Worm (Caenorhabditis elegans): ENCODE measurements around the gene M04D8.5.

DNA sequence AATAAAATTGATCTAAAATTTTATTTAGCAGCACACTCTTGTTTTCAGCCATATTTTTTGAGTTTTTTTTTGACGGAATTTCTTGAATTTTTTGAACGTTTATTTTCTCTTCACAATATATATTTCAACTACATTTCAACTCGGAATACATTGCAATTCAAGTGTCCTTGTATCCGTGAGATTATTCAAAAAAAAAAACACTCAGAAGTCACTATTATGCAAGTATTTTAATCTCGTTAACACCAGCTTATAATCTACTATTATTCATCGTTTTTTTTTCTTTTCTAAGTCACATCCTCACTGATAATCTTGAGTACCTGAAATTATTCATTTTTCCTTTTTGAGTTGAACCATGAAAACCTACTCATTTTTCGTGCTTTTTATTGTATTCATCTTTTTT is 9.7 kb downstream of the M04D8.5 start, which contains the start of gene ins-21:
- TF ChIP-seq ceh-36 (tag; optimal IDR thresholded peaks at IDR 0.05) (no peak), flt-1 (GFP tag; IDR thresholded peaks at IDR 0.05) (no peak), sea-1 (GFP tag; conservative IDR thresholded peaks at IDR 0.05) (no peak), hmbx-1 (tag; optimal IDR thresholded peaks at IDR 0.05) (no peak), tra-4 (tag; optimal IDR thresholded peaks at IDR 0.05) (no peak), ama-1 (optimal IDR thresholded peaks at IDR 0.05) (no peak), pes-1 (GFP tag; IDR thresholded peaks at IDR 0.05) (no peak), scrt-1 (GFP tag; IDR thresholded peaks at IDR 0.05) (no peak), tbx-11 (GFP tag; IDR thresholded peaks at IDR 0.05) (no peak), hnd-1 (tag; optimal IDR thresholded peaks at IDR 0.05) (no peak), tbx-37 (GFP tag; conservative IDR thresholded peaks at IDR 0.05) (no peak)
